Fruit fly (Drosophila melanogaster): ENCODE measurements around the gene CG42322.

CG42322 gene

DNA sequence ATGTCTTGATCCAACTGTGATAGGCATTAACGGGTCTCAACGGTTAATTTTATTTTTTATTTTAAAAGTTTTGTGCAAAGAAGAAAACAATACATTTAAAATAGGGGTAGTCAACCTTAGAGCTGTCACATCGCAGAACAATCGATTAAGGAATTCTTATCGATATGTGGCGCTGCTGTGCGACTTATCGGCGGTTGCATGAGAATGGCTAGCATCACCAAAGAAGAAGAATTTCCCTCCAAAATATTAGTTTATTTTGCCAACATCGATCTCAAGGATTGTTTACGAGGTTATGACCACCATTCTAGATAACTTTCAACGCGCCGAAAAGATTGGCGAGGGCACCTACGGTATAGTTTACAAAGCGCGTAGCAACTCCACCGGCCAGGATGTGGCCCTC is 4.5 kb upstream of the CG42322 start, which contains the start of gene Cdk2 (continued):
- TF ChIP-seq Nf-YA (GFP tag; IDR thresholded peaks at IDR 0.05) (no peak), p53 (GFP tag; optimal IDR thresholded peaks at IDR 0.05) (no peak), sisA (GFP tag; IDR thresholded peaks at IDR 0.05) (no peak), Elba2 (GFP tag; optimal IDR thresholded peaks at IDR 0.05) (no peak), CG3847 (GFP tag; IDR thresholded peaks at IDR 0.05) (0 out of 2 replicates have a peak, but pooled peaks have one; percentile 10), bowl (GFP tag; IDR thresholded peaks at IDR 0.05) (no peak), MESR4 (GFP tag; optimal IDR thresholded peaks at IDR 0.05) (peak; percentile 64), CG18619 (GFP tag; optimal IDR thresholded peaks at IDR 0.05) (no peak), CG4730 (GFP tag; IDR thresholded peaks at IDR 0.05) (no peak), CG15601 (tag; optimal IDR thresholded peaks at IDR 0.05) (no peak), CG1024 (GFP tag; IDR thresholded peaks at IDR 0.05) (no peak), CG17568 (GFP tag; optimal IDR thresholded peaks at IDR 0.05) (no peak), CG4282 (GFP tag; optimal IDR thresholded peaks at IDR 0.05) (no peak), CG8089 (GFP tag; optimal IDR thresholded peaks at IDR 0.05) (no peak), fd102C (GFP tag; optimal IDR thresholded peaks at IDR 0.05) (no peak), CG2120 (GFP tag; optimal IDR thresholded peaks at IDR 0.05) (peak; percentile 51), CG9609 (GFP tag; optimal IDR thresholded peaks at IDR 0.05) (peak; percentile 10), maf-S (GFP tag; optimal IDR thresholded peaks at IDR 0.05) (no peak), pzg (GFP tag; optimal IDR thresholded peaks at IDR 0.05) (peak; percentile 76), mld (GFP tag; IDR thresholded peaks at IDR 0.05; ENCODE audit: partially characterized antibody) (peak; percentile 91), mam (GFP tag; optimal IDR thresholded peaks at IDR 0.05) (peak; percentile 32), Myb (GFP tag; optimal IDR thresholded peaks at IDR 0.05) (peak; percentile 53), CG14860 (GFP tag; IDR thresholded peaks at IDR 0.05; ENCODE audit: partially characterized antibody) (peak; percentile 78), wor (GFP tag; IDR thresholded peaks at IDR 0.05) (no peak), pan (optimal IDR thresholded peaks at IDR 0.05) (no peak), pan (GFP tag; optimal IDR thresholded peaks at IDR 0.05 in 1 of 2, IDR thresholded peaks at IDR 0.05 in 1 of 2) (no peak), CG10147 (GFP tag; optimal IDR thresholded peaks at IDR 0.05) (no peak), ttk (GFP tag; IDR thresholded peaks at IDR 0.05) (0 out of 2 replicates have a peak, but pooled peaks have one; percentile 7), tin (GFP tag; optimal IDR thresholded peaks at IDR 0.05) (no peak), Abd-B (GFP tag; optimal IDR thresholded peaks at IDR 0.05) (no peak), CG2129 (GFP tag; IDR thresholded peaks at IDR 0.05; ENCODE audit: partially characterized antibody) (peak; percentile 74), cwo (GFP tag; optimal IDR thresholded peaks at IDR 0.05) (no peak), CG12155 (GFP tag; optimal IDR thresholded peaks at IDR 0.05) (peak; percentile 2), CG8359 (GFP tag; optimal IDR thresholded peaks at IDR 0.05; ENCODE audit: borderline replicate concordance) (no peak), slbo (GFP tag; IDR thresholded peaks at IDR 0.05) (peak; percentile 59), bigmax (GFP tag; optimal IDR thresholded peaks at IDR 0.05) (peak; percentile 67), CG2116 (GFP tag; optimal IDR thresholded peaks at IDR 0.05) (peak; percentile 82), Med (GFP tag) (peak; percentile 91), lilli (GFP tag; optimal IDR thresholded peaks at IDR 0.05) (peak; percentile 6), E2f1 (GFP tag; IDR thresholded peaks at IDR 0.05) (peak; percentile 92), CG12942 (GFP tag; optimal IDR thresholded peaks at IDR 0.05) (no peak), Ets65A (GFP tag) (peak; percentile 72), ase (GFP tag; IDR thresholded peaks at IDR 0.05) (no peak), CG11093 (GFP tag; IDR thresholded peaks at IDR 0.05) (no peak), zen (tag; optimal IDR thresholded peaks at IDR 0.05) (peak; percentile 31), CG1602 (GFP tag; optimal IDR thresholded peaks at IDR 0.05) (no peak), Sox100B (GFP tag; optimal IDR thresholded peaks at IDR 0.05) (no peak), Ptx1 (GFP tag; IDR thresholded peaks at IDR 0.05) (0 out of 2 replicates have a peak, but pooled peaks have one; percentile 5), Mad (GFP tag; optimal IDR thresholded peaks at IDR 0.05) (peak; percentile 4), Hr3 (GFP tag; optimal IDR thresholded peaks at IDR 0.05) (no peak), prd (optimal IDR thresholded peaks at IDR 0.05) (no peak), prd (GFP tag; IDR thresholded peaks at IDR 0.05) (no peak)

Measured in whole organism, embryonic.